Fruit fly (Drosophila melanogaster): ENCODE results near the gene CG7990.
A peak's percentile ranks its signal among the peaks of the same experiment; 100 is the strongest.

Gene CG7990

dm6 chrX:19165144-19166011 is 36.4 kb downstream of the CG7990 start (continued):
- TF ChIP-seq CG11456 (GFP tag; IDR thresholded peaks at IDR 0.05): 0 out of 3 replicates have a peak, but pooled peaks have one; percentile 39
- TF ChIP-seq CG32772 (GFP tag; IDR thresholded peaks at IDR 0.05): no peak
- peak; percentile 50 for TF ChIP-seq dmrt99B (tag; optimal IDR thresholded peaks at IDR 0.05)
- peak; percentile 10; the same call in 1 of the 3 replicates for TF ChIP-seq CG11695 (GFP tag; IDR thresholded peaks at IDR 0.05)
- TF ChIP-seq row (GFP tag; IDR thresholded peaks at IDR 0.05): peak; percentile 24
- TF ChIP-seq shn (GFP tag; optimal IDR thresholded peaks at IDR 0.05): no peak
- TF ChIP-seq Sox100B (GFP tag; optimal IDR thresholded peaks at IDR 0.05): peak; percentile 32
- TF ChIP-seq CG12769 (tag; optimal IDR thresholded peaks at IDR 0.05): peak; percentile 47
- TF ChIP-seq CG7839 (tag; optimal IDR thresholded peaks at IDR 0.05): peak; percentile 28
- no peak for TF ChIP-seq CG14860 (GFP tag; IDR thresholded peaks at IDR 0.05; ENCODE audit: partially characterized antibody)
- peak; percentile 40 for TF ChIP-seq CG18619 (GFP tag; optimal IDR thresholded peaks at IDR 0.05)
- TF ChIP-seq Hmr (GFP tag; optimal IDR thresholded peaks at IDR 0.05): peak; percentile 20
- peak; percentile 17 for TF ChIP-seq zfh2 (GFP tag; optimal IDR thresholded peaks at IDR 0.05)
- peak; percentile 32 for TF ChIP-seq Sox102F (GFP tag; optimal IDR thresholded peaks at IDR 0.05)
- TF ChIP-seq CG2120 (GFP tag; optimal IDR thresholded peaks at IDR 0.05): peak; percentile 47
- TF ChIP-seq Myb (GFP tag; optimal IDR thresholded peaks at IDR 0.05): no peak
- TF ChIP-seq CG13894 (tag; optimal IDR thresholded peaks at IDR 0.05): peak; percentile 6
- TF ChIP-seq exex (tag; optimal IDR thresholded peaks at IDR 0.05): peak; percentile 78
- peak; percentile 35; the same call in 1 of the 2 replicates for TF ChIP-seq CG14667 (GFP tag; IDR thresholded peaks at IDR 0.05)
- TF ChIP-seq yki (optimal IDR thresholded peaks at IDR 0.05): no peak
- peak; percentile 8 for TF ChIP-seq CG30431 (GFP tag; optimal IDR thresholded peaks at IDR 0.05)
- TF ChIP-seq Elba2 (GFP tag; optimal IDR thresholded peaks at IDR 0.05): no peak
- no peak for TF ChIP-seq CG5953 (GFP tag; IDR thresholded peaks at IDR 0.05)
- TF ChIP-seq al (GFP tag; IDR thresholded peaks at IDR 0.05): 0 out of 2 replicates have a peak, but pooled peaks have one; percentile 5
- TF ChIP-seq Hr51 (GFP tag; optimal IDR thresholded peaks at IDR 0.05): peak in 1 of 2 experiments; percentile 28
- TF ChIP-seq Adf1 (GFP tag; IDR thresholded peaks at IDR 0.05): peak; percentile 97
- peak; percentile 41 for TF ChIP-seq Oli (tag; optimal IDR thresholded peaks at IDR 0.05)
- TF ChIP-seq btn (GFP tag; optimal IDR thresholded peaks at IDR 0.05): no peak
- TF ChIP-seq gcm (GFP tag; optimal IDR thresholded peaks at IDR 0.05): no peak
- peak; percentile 75 for TF ChIP-seq Ets65A (GFP tag)
- no peak for TF ChIP-seq gsb-n (tag; optimal IDR thresholded peaks at IDR 0.05)

DNA sequence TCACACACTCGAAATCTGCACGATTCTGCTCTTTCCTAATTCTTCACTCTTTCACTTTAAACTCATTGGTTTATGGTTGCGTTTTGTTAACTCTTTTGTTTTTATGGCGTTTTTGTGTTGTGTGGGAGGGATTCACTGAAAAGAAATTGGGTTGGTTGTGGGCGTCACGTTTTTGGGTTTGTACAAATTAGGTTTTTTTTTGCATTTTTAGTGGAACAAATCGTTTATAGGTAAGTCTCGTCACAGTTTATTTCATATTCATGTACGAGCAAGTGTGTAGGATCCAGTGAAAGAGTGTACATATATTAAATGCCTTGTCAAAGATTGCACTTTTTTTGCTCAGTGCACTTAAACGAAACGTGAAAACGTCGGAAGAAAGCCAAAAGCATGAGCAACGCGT is 37.1 kb downstream of the CG7990 start:
- TF ChIP-seq E2f1 (GFP tag; IDR thresholded peaks at IDR 0.05) (no peak), bab2 (GFP tag; optimal IDR thresholded peaks at IDR 0.05) (peak; percentile 32), CG3838 (GFP tag; optimal IDR thresholded peaks at IDR 0.05) (no peak), pum (GFP tag; optimal IDR thresholded peaks at IDR 0.05) (peak; percentile 15), CG18476 (GFP tag; optimal IDR thresholded peaks at IDR 0.05) (no peak), CG4617 (GFP tag; optimal IDR thresholded peaks at IDR 0.05; ENCODE audit: borderline replicate concordance) (no peak), cas (GFP tag; IDR thresholded peaks at IDR 0.05) (no peak), sna (GFP tag; IDR thresholded peaks at IDR 0.05; ENCODE audit: partially characterized antibody) (no peak), HLHmδ (GFP tag; optimal IDR thresholded peaks at IDR 0.05) (no peak), sc (optimal IDR thresholded peaks at IDR 0.05) (no peak), sc (GFP tag; optimal IDR thresholded peaks at IDR 0.05) (no peak), CG4282 (GFP tag; optimal IDR thresholded peaks at IDR 0.05) (no peak), run (tag; optimal IDR thresholded peaks at IDR 0.05) (no peak), usp (GFP tag; optimal IDR thresholded peaks at IDR 0.05) (no peak), GATAe (GFP tag; conservative IDR thresholded peaks at IDR 0.05) (no peak; the same call in 1 of the 2 replicates), Chrac-16 (GFP tag; optimal IDR thresholded peaks at IDR 0.05) (peak; percentile 50), CG18599 (GFP tag; optimal IDR thresholded peaks at IDR 0.05) (no peak), CG17612 (GFP tag; IDR thresholded peaks at IDR 0.05) (no peak), pan (optimal IDR thresholded peaks at IDR 0.05) (no peak), pan (GFP tag; optimal IDR thresholded peaks at IDR 0.05 in 1 of 2, IDR thresholded peaks at IDR 0.05 in 1 of 2) (no peak), stc (GFP tag; IDR thresholded peaks at IDR 0.05) (no peak)

Data from whole organism, embryonic.